Worm (Caenorhabditis elegans) whole organism, young adult: Measurements from ENCODE around the gene C26F1.1.

Experiments used
- B0035.1 ChIP-seq: sonication (generic microtip); optimal IDR thresholded peaks from 2 replicates; lab custom pipeline; 2016; ENCODE audit warnings: missing genetic modification characterization, mild to moderate bottlenecking, missing compliant biosample characterization, missing genotype, missing genetic modification reagents
- B0261.1 ChIP-seq: sonication (generic microtip); optimal IDR thresholded peaks from 2 replicates; lab custom pipeline; 2016; ENCODE audit warnings: mild to moderate bottlenecking, missing genetic modification characterization, moderate library complexity, missing compliant biosample characterization
- C06A6.2 ChIP-seq: fragments of 200-800 bp; sonication (Bioruptor generic); conservative IDR thresholded peaks from 2 replicates; pipeline ENCODE4 v1.3.6; 2022; ENCODE audit warnings: missing genetic modification characterization, missing compliant biosample characterization
- F22D6.2 ChIP-seq: sonication (generic microtip); optimal IDR thresholded peaks from 2 replicates; lab custom pipeline; 2016; ENCODE audit warnings: mild to moderate bottlenecking, missing genetic modification characterization, missing compliant biosample characterization
- F23B12.7 ChIP-seq: sonication (generic microtip); optimal IDR thresholded peaks from 2 replicates; lab custom pipeline; 2017; ENCODE audit warnings: missing genetic modification characterization, mild to moderate bottlenecking, missing compliant biosample characterization, antibody characterized with exemption, moderate library complexity; ENCODE audit not compliant: insufficient read depth
- F33H1.4 ChIP-seq: fragments of 200-800 bp; sonication (Bioruptor generic); IDR thresholded peaks from 2 replicates; pipeline ENCODE4 v1.3.6; 2022; ENCODE audit warnings: missing genetic modification reagents, missing genetic modification characterization, missing compliant biosample characterization
- F37B4.10 ChIP-seq: fragments of 200-800 bp; sonication (Bioruptor generic); IDR thresholded peaks from 2 replicates; pipeline ENCODE4 v1.3.6; 2022; ENCODE audit warnings: missing genetic modification characterization, missing compliant biosample characterization
- F52B5.7 ChIP-seq: sonication (generic microtip); optimal IDR thresholded peaks from 2 replicates; lab custom pipeline; 2016; ENCODE audit warnings: mild to moderate bottlenecking, missing genetic modification characterization, missing compliant biosample characterization
- F57C9.4 ChIP-seq: sonication (generic microtip); optimal IDR thresholded peaks from 2 replicates; lab custom pipeline; 2017; ENCODE audit warnings: mild to moderate bottlenecking, missing genetic modification characterization, missing compliant biosample characterization
- K11D2.4 ChIP-seq: fragments of 200-800 bp; sonication (Bioruptor generic); IDR thresholded peaks from 2 replicates; pipeline ENCODE4 v1.3.6; 2022; ENCODE audit warnings: missing genetic modification reagents, missing genetic modification characterization, missing compliant biosample characterization
- T26A5.8 ChIP-seq: sonication (generic microtip); optimal IDR thresholded peaks from 2 replicates; lab custom pipeline; 2016; ENCODE audit warnings: missing genetic modification characterization, missing compliant biosample characterization
- Y53G8AR.9 ChIP-seq: fragments of 200-800 bp; sonication (Bioruptor generic); conservative IDR thresholded peaks from 2 replicates; pipeline ENCODE4 v1.3.6; 2022; ENCODE audit warnings: missing genetic modification reagents, missing genetic modification characterization, missing compliant biosample characterization
- Y56A3A.18 ChIP-seq: fragments of 200-800 bp; sonication (Bioruptor generic); IDR thresholded peaks from 2 replicates; pipeline ENCODE4 v1.3.6; 2022; ENCODE audit warnings: missing genetic modification reagents, missing genetic modification characterization, missing compliant biosample characterization
- Y67H2A.10 ChIP-seq: fragments of 200-800 bp; sonication (Bioruptor generic); conservative IDR thresholded peaks from 2 replicates; pipeline ENCODE4 v1.3.6; 2022; ENCODE audit warnings: missing genetic modification reagents, missing genetic modification characterization, missing compliant biosample characterization
- ZK185.1 ChIP-seq: sonication (generic microtip); optimal IDR thresholded peaks from 2 replicates; lab custom pipeline; 2016; ENCODE audit warnings: mild to moderate bottlenecking, missing genetic modification characterization, missing compliant biosample characterization; ENCODE audit not compliant: poor library complexity, severe bottlenecking
- ama-1 ChIP-seq, 3 experiments: fragments of 150-350 bp in 1 of 3; sonication (generic microtip) in 2 of 3; optimal IDR thresholded peaks; 2 replicates each; lab custom pipeline; 2014 to 2018; ENCODE audit warnings: missing biosample characterization in 2 of 3, missing genetic modification characterization in 2 of 3, missing genetic modification reagents in 2 of 3
- atf-7 ChIP-seq: sonication (generic microtip); optimal IDR thresholded peaks from 2 replicates; lab custom pipeline; 2017; ENCODE audit warnings: mild to moderate bottlenecking, missing genetic modification characterization, missing compliant biosample characterization
- athp-1 ChIP-seq: sonication (generic microtip); optimal IDR thresholded peaks from 2 replicates; lab custom pipeline; 2017; ENCODE audit warnings: mild to moderate bottlenecking, missing genetic modification characterization, missing compliant biosample characterization
- ccch-3 ChIP-seq: fragments of 200-800 bp; sonication (Bioruptor generic); optimal IDR thresholded peaks from 2 replicates; lab custom pipeline; 2018; ENCODE audit warnings: mild to moderate bottlenecking, missing genetic modification characterization, missing compliant biosample characterization
- ceh-27 ChIP-seq: fragments of 200-800 bp; sonication (Bioruptor generic); optimal IDR thresholded peaks from 2 replicates; lab custom pipeline; 2018; ENCODE audit warnings: mild to moderate bottlenecking, missing genetic modification characterization, moderate library complexity, missing compliant biosample characterization
- ceh-40 ChIP-seq: fragments of 200-800 bp; sonication (Bioruptor generic); IDR thresholded peaks from 2 replicates; pipeline ENCODE4 v1.3.6; 2022; ENCODE audit warnings: missing genetic modification characterization, missing compliant biosample characterization
- die-1 ChIP-seq: sonication (generic microtip); optimal IDR thresholded peaks from 2 replicates; lab custom pipeline; 2016; ENCODE audit warnings: missing genotype, mild to moderate bottlenecking, missing genetic modification characterization, missing compliant biosample characterization
- egrh-3 ChIP-seq: fragments of 200-800 bp; sonication (Bioruptor generic); IDR thresholded peaks from 2 replicates; pipeline ENCODE4 v1.3.6; 2022; ENCODE audit warnings: missing genetic modification reagents, missing genetic modification characterization, missing compliant biosample characterization
- ets-4 ChIP-seq: fragments of 200-800 bp; sonication (Bioruptor generic); optimal IDR thresholded peaks from 2 replicates; lab custom pipeline; 2018; ENCODE audit warnings: mild to moderate bottlenecking, missing genetic modification characterization, missing compliant biosample characterization
- hrde-1 ChIP-seq: sonication (generic microtip); optimal IDR thresholded peaks from 2 replicates; lab custom pipeline; 2016; ENCODE audit warnings: missing genetic modification characterization, mild to moderate bottlenecking, missing compliant biosample characterization, moderate library complexity, missing genotype, missing genetic modification reagents, borderline replicate concordance
- lin-54 ChIP-seq: fragments of 200-800 bp; sonication (Bioruptor generic); optimal IDR thresholded peaks from 2 replicates; lab custom pipeline; 2018; ENCODE audit warnings: mild to moderate bottlenecking, missing genetic modification characterization, missing compliant biosample characterization
- lir-1 ChIP-seq: fragments of 200-800 bp; sonication (Bioruptor generic); conservative IDR thresholded peaks from 2 replicates; pipeline ENCODE4 v1.3.6; 2022; ENCODE audit warnings: missing genetic modification reagents, missing genetic modification characterization, missing compliant biosample characterization
- lsl-1 ChIP-seq: fragments of 200-800 bp; sonication (Bioruptor generic); optimal IDR thresholded peaks from 2 replicates; lab custom pipeline; 2018; ENCODE audit warnings: mild to moderate bottlenecking, missing genetic modification characterization, moderate library complexity, missing compliant biosample characterization
- nhr-80 ChIP-seq: sonication (generic microtip); optimal IDR thresholded peaks from 2 replicates; lab custom pipeline; 2016; ENCODE audit warnings: missing genetic modification characterization, missing compliant biosample characterization
- sdz-38 ChIP-seq: sonication (generic microtip); optimal IDR thresholded peaks from 2 replicates; lab custom pipeline; 2016; ENCODE audit warnings: missing genotype, missing genetic modification characterization, missing compliant biosample characterization
- snpc-1.3 ChIP-seq: sonication (generic microtip); optimal IDR thresholded peaks from 2 replicates; lab custom pipeline; 2017; ENCODE audit warnings: missing genetic modification characterization, mild to moderate bottlenecking, missing compliant biosample characterization, antibody characterized with exemption, moderate library complexity, missing genotype, missing genetic modification reagents; ENCODE audit not compliant: insufficient read depth
- sptf-2 ChIP-seq: fragments of 200-800 bp; sonication (Bioruptor generic); optimal IDR thresholded peaks from 2 replicates; lab custom pipeline; 2018; ENCODE audit warnings: mild to moderate bottlenecking, missing genetic modification characterization, missing compliant biosample characterization
- tbp1 ChIP-seq: fragments of 200-800 bp; sonication (Bioruptor generic); optimal IDR thresholded peaks from 2 replicates; lab custom pipeline; 2018; ENCODE audit warnings: mild to moderate bottlenecking, missing genetic modification characterization, missing compliant biosample characterization
- xnd-1 ChIP-seq: sonication (generic microtip); optimal IDR thresholded peaks from 2 replicates; lab custom pipeline; 2016; ENCODE audit warnings: missing genotype, missing genetic modification reagents, missing genetic modification characterization, missing compliant biosample characterization
- ztf-25 ChIP-seq: fragments of 200-800 bp; sonication (Bioruptor generic); IDR thresholded peaks from 2 replicates; pipeline ENCODE4 v1.3.6; 2022; ENCODE audit warnings: missing genetic modification reagents, missing genetic modification characterization, missing compliant biosample characterization
- ztf-6 ChIP-seq: fragments of 200-800 bp; sonication (Bioruptor generic); IDR thresholded peaks from 2 replicates; pipeline ENCODE4 v1.3.6; 2022; ENCODE audit warnings: missing genetic modification reagents, missing genetic modification characterization, missing compliant biosample characterization

C26F1.1 gene

ce11 chrV:7759270-7759669 lies 25.9 kb upstream of the C26F1.1 start (continued):
- no peak for TF ChIP-seq C06A6.2
- TF ChIP-seq F23B12.7 (tag; lab: Kevin White, UChicago) = no peak
- TF ChIP-seq ztf-25 (GFP tag; lab: Robert Waterston, UW) = no peak
- TF ChIP-seq B0035.1 (tag; lab: Kevin White, UChicago) = no peak
- TF ChIP-seq B0261.1 (tag; lab: Kevin White, UChicago) = no peak
- no peak for TF ChIP-seq F22D6.2 (tag; lab: Kevin White, UChicago)
- TF ChIP-seq ceh-40 = no peak
- TF ChIP-seq lin-54 (GFP tag; lab: Kevin White, UChicago) = no peak
- no peak for TF ChIP-seq lir-1
- no peak for TF ChIP-seq hrde-1
- no peak for TF ChIP-seq F52B5.7 (tag; lab: Kevin White, UChicago)
- peak; percentile 44 for TF ChIP-seq ceh-27 (GFP tag; lab: Kevin White, UChicago)
- no peak for TF ChIP-seq ztf-6 (GFP tag; lab: Robert Waterston, UW)
- TF ChIP-seq F37B4.10 = no peak

- no peak for TF ChIP-seq egrh-3 (GFP tag; lab: Robert Waterston, UW)
- peak; percentile 28 for TF ChIP-seq nhr-80 (tag; lab: Kevin White, UChicago)
- no peak for TF ChIP-seq ccch-3 (GFP tag; lab: Kevin White, UChicago)
- TF ChIP-seq lsl-1 (GFP tag; lab: Kevin White, UChicago) = no peak
- TF ChIP-seq, all 124 proteins: peak for 1
Observed at ce11 chrV:7760174-7760573, 25.0 kb upstream of the C26F1.1 start, which contains the start of gene hint-3. TSS of gene hint-3 (plus strand) at chrV:7760474.

ce11 chrV:7761906-7762305 lies 23.3 kb upstream of the C26F1.1 start:
- TF ChIP-seq ZK185.1 (no peak), die-1 (no peak), Y53G8AR.9 (GFP tag; lab: Robert Waterston, UW) (0 out of 2 replicates have a peak, but pooled peaks have one; percentile 1), Y56A3A.18 (GFP tag; lab: Robert Waterston, UW) (no peak)

- TF ChIP-seq F57C9.4 (no peak), sdz-38 (tag; lab: Kevin White, UChicago) (no peak), T26A5.8 (tag; lab: Kevin White, UChicago) (no peak), ama-1 (optimal IDR thresholded peaks at IDR 0.05; lab: Kevin White, UChicago) (no peak), ama-1 (GFP tag; optimal IDR thresholded peaks at IDR 0.05; lab: Kevin White, UChicago) (no peak), atf-7 (no peak)
Observed at ce11 chrV:7770961-7771360, 14.3 kb upstream of the C26F1.1 start, which contains the start of gene frpr-3. TSS of gene frpr-3 (plus strand) at chrV:7771261.

ce11 chrV:7773647-7774046 lies 11.6 kb upstream of the C26F1.1 start:
- no peak for TF ChIP-seq F57C9.4
- no peak for TF ChIP-seq tbp1 (GFP tag; lab: Kevin White, UChicago)
- TF ChIP-seq lsl-1 (GFP tag; lab: Kevin White, UChicago) = peak; percentile 71
- TF ChIP-seq F33H1.4 (GFP tag; lab: Robert Waterston, UW) = peak; percentile 57
- TF ChIP-seq xnd-1 (tag; lab: Kevin White, UChicago) = peak; percentile 20
- TF ChIP-seq, all 124 proteins: peak for 3

- TF ChIP-seq K11D2.4 (GFP tag; lab: Robert Waterston, UW) (no peak), sptf-2 (no peak), athp-1 (no peak), ceh-27 (GFP tag; lab: Kevin White, UChicago) (peak; percentile 11), ets-4 (GFP tag; lab: Kevin White, UChicago) (no peak), egrh-3 (GFP tag; lab: Robert Waterston, UW) (no peak), Y67H2A.10 (GFP tag; lab: Robert Waterston, UW) (no peak), snpc-1.3 (tag; lab: Kevin White, UChicago) (no peak)
Observed at ce11 chrV:7774143-7774595, 11.0 kb upstream of the C26F1.1 start, which contains the start of gene grl-10. TSS of gene grl-10 (plus strand) at chrV:7774545.
